Worm (Caenorhabditis elegans) whole organism, late embryonic: ENCODE results near the gene npp-10.

Experiments
- rnt-1 ChIP-seq: sonication (generic microtip); optimal IDR thresholded peaks from 2 replicates; lab custom pipeline; 2016; ENCODE audit warnings: missing genetic modification characterization, missing compliant biosample characterization
- zip-5 ChIP-seq: sonication (generic microtip); optimal IDR thresholded peaks from 2 replicates; lab custom pipeline; 2016; ENCODE audit warnings: missing genetic modification characterization, missing compliant biosample characterization

DNA sequence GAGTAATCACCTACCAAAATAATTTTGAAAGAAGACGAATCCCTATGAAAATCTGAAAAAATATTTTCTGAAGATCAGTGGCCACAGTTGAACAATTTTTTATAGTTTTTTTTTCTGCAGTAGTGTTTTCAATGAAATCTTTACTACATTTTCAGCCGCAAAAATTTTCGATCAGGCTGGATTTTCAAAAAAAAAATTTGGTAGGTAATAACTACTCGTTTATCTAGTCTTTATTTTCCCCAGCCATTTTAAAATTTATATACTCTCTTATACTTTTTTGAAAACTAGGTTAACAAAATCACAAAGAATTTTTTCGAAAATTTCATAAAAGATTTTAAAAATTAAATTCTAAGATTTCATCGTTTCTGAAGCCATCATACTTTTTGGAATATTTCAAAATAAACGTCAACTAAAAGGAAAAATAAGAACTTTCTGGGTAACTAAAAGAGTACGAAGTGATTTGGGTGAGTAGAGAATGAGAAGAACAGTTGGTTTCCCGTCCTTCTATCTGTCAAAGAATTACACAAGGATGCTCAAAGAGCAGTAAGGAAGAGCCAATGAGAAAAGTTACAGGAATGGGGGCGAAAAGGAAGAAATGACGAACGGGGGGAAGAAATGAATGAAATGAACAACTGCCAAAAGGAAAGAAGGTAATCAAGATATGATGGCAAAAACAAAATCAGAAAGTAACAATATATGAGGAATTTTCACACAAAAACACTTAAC lies 44.2 kb downstream of the npp-10 start, which contains the start of gene mlp-1:
- TF ChIP-seq zip-5 (no peak), rnt-1 (tag; lab: Kevin White, UChicago) (no peak)
